Worm (Caenorhabditis elegans) whole organism, L4 larva: ENCODE results near the gene C15H11.1.
A peak's percentile ranks its signal among the peaks of the same experiment; 100 is the strongest.

Experiments
- F10B5.3 ChIP-seq: sonication (generic microtip); optimal IDR thresholded peaks from 2 replicates; lab custom pipeline; 2016; ENCODE audit warnings: mild to moderate bottlenecking, missing genetic modification characterization, missing compliant biosample characterization
- F37D6.2 ChIP-seq: sonication (generic microtip); optimal IDR thresholded peaks from 2 replicates; lab custom pipeline; 2016; ENCODE audit warnings: mild to moderate bottlenecking, missing genetic modification characterization, missing compliant biosample characterization
- R02D3.7 ChIP-seq: fragments of 150-350 bp; sonication (generic microtip); optimal IDR thresholded peaks from 3 replicates; lab custom pipeline; 2014; ENCODE audit warnings: missing biosample characterization, missing genetic modification characterization
- T20F7.1 ChIP-seq: fragments of 200-800 bp; sonication (Bioruptor generic); optimal IDR thresholded peaks from 2 replicates; lab custom pipeline; 2018; ENCODE audit warnings: mild to moderate bottlenecking, missing genetic modification characterization, missing compliant biosample characterization
- T26A8.4 ChIP-seq: fragments of 200-800 bp; sonication (Bioruptor generic); IDR thresholded peaks from 2 replicates; pipeline ENCODE4 v1.3.6; 2022; ENCODE audit warnings: missing genetic modification characterization, missing compliant biosample characterization
- Y48G9A.11 ChIP-seq: fragments of 200-800 bp; sonication (Bioruptor generic); IDR thresholded peaks from 2 replicates; pipeline ENCODE4 v1.3.6; 2022; ENCODE audit warnings: missing genetic modification reagents, missing genetic modification characterization, missing compliant biosample characterization
- ZK546.5 ChIP-seq, 2 experiments: sonication (generic microtip); optimal IDR thresholded peaks; 2 replicates each; lab custom pipeline; 2017; ENCODE audit warnings: missing biosample characterization in 2 of 2, missing genetic modification characterization in 2 of 2
- aha-1 ChIP-seq: fragments of 150-350 bp; peaks from one replicate; lab custom pipeline; 2014; ENCODE audit warnings: missing biosample characterization, missing genetic modification characterization
- ama-1 ChIP-seq: fragments of 150-350 bp; optimal IDR thresholded peaks from 2 replicates; lab custom pipeline; 2014; ENCODE audit warnings: inconsistent platforms, mixed read lengths
- ceh-20 ChIP-seq: fragments of 200-800 bp; sonication (Bioruptor generic); IDR thresholded peaks from 2 replicates; pipeline ENCODE4 v1.3.6; 2022; ENCODE audit warnings: missing genetic modification reagents, missing genetic modification characterization, missing compliant biosample characterization
- ceh-32 ChIP-seq: sonication (generic microtip); optimal IDR thresholded peaks from 2 replicates; lab custom pipeline; 2016; ENCODE audit warnings: mild to moderate bottlenecking, missing genetic modification characterization, missing compliant biosample characterization; ENCODE audit not compliant: poor library complexity
- ceh-62 ChIP-seq: sonication (generic microtip); optimal IDR thresholded peaks from 2 replicates; lab custom pipeline; 2017; ENCODE audit warnings: missing biosample characterization, missing genetic modification characterization
- ceh-82 ChIP-seq: sonication (generic microtip); optimal IDR thresholded peaks from 2 replicates; lab custom pipeline; 2017; ENCODE audit warnings: missing biosample characterization, missing genetic modification characterization
- ces-1 ChIP-seq: fragments of 150-350 bp; sonication (generic microtip); optimal IDR thresholded peaks from 4 replicates; lab custom pipeline; 2014; ENCODE audit warnings: missing biosample characterization, missing genetic modification reagents, missing genetic modification characterization
- daf-12 ChIP-seq: fragments of 150-350 bp; optimal IDR thresholded peaks from 2 replicates; lab custom pipeline; 2014; ENCODE audit warnings: missing biosample characterization, missing genetic modification reagents, missing genetic modification characterization
- daf-16 ChIP-seq, 3 experiments: sonication (generic microtip); optimal IDR thresholded peaks; 2 replicates each; lab custom pipeline; 2016 to 2017; ENCODE audit warnings: missing genetic modification characterization in 3 of 3, missing genetic modification reagents in 3 of 3, mild to moderate bottlenecking in 2 of 3, missing compliant biosample characterization in 2 of 3, missing biosample characterization in 1 of 3, moderate library complexity in 1 of 3
- dmd-6 ChIP-seq: fragments of 200-800 bp; sonication (Bioruptor generic); IDR thresholded peaks from 2 replicates; pipeline ENCODE4 v1.3.6; 2022; ENCODE audit warnings: missing genetic modification reagents, missing genetic modification characterization, missing compliant biosample characterization
- dmd-9 ChIP-seq: fragments of 200-800 bp; sonication (Bioruptor generic); IDR thresholded peaks from 2 replicates; pipeline ENCODE4 v1.3.6; 2022; ENCODE audit warnings: missing genetic modification reagents, missing genetic modification characterization, missing compliant biosample characterization
- duxl-1 ChIP-seq: sonication (generic microtip); optimal IDR thresholded peaks from 2 replicates; lab custom pipeline; 2016; ENCODE audit warnings: mild to moderate bottlenecking, missing genetic modification characterization, moderate library complexity, missing compliant biosample characterization; ENCODE audit not compliant: poor library complexity
- fkh-10 ChIP-seq: fragments of 150-350 bp; optimal IDR thresholded peaks from 2 replicates; lab custom pipeline; 2014; ENCODE audit warnings: missing biosample characterization, missing genetic modification reagents, missing genetic modification characterization
- hlh-11 ChIP-seq: fragments of 200-800 bp; sonication (Bioruptor generic); optimal IDR thresholded peaks from 2 replicates; lab custom pipeline; 2018; ENCODE audit warnings: mild to moderate bottlenecking, missing genetic modification characterization, missing compliant biosample characterization
- lin-15B ChIP-seq: fragments of 150-350 bp; sonication (generic microtip); optimal IDR thresholded peaks from 3 replicates; lab custom pipeline; 2014; ENCODE audit warnings: missing biosample characterization, missing genetic modification characterization
- lin-29 ChIP-seq: fragments of 200-800 bp; sonication (Bioruptor generic); IDR thresholded peaks from 2 replicates; pipeline ENCODE4 v1.3.6; 2022; ENCODE audit warnings: missing genetic modification reagents, missing genetic modification characterization, missing compliant biosample characterization
- lin-38 ChIP-seq: fragments of 200-800 bp; sonication (Bioruptor generic); IDR thresholded peaks from 2 replicates; pipeline ENCODE4 v1.3.6; 2022; ENCODE audit warnings: missing genetic modification reagents, missing genetic modification characterization, missing compliant biosample characterization
- lin-39 ChIP-seq: fragments of 150-350 bp; optimal IDR thresholded peaks from 2 replicates; lab custom pipeline; 2014; ENCODE audit warnings: missing biosample characterization, missing genetic modification reagents, missing genetic modification characterization
- lsy-2 ChIP-seq, 2 experiments: fragments of 150-350 bp in 1 of 2; sonication (generic microtip) in 1 of 2; optimal IDR thresholded peaks; 2 replicates each; lab custom pipeline; 2014 to 2017; ENCODE audit warnings: missing biosample characterization in 2 of 2, missing genetic modification characterization in 2 of 2
- mdt-29 ChIP-seq: fragments of 200-800 bp; sonication (Bioruptor generic); IDR thresholded peaks from 2 replicates; pipeline ENCODE4 v1.3.6; 2022; ENCODE audit warnings: missing genetic modification reagents, missing genetic modification characterization, missing compliant biosample characterization
- mxl-3 ChIP-seq: fragments of 200-800 bp; sonication (Bioruptor generic); optimal IDR thresholded peaks from 2 replicates; lab custom pipeline; 2018; ENCODE audit warnings: mild to moderate bottlenecking, missing genetic modification characterization, missing compliant biosample characterization
- nhr-11 ChIP-seq: fragments of 150-350 bp; optimal IDR thresholded peaks from 2 replicates; lab custom pipeline; 2014; ENCODE audit warnings: missing biosample characterization, missing genetic modification characterization
- nhr-25 ChIP-seq: sonication (generic microtip); optimal IDR thresholded peaks from 2 replicates; lab custom pipeline; 2017; ENCODE audit warnings: missing genetic modification characterization, mild to moderate bottlenecking, missing compliant biosample characterization, antibody characterized with exemption, moderate library complexity, borderline replicate concordance; ENCODE audit not compliant: insufficient read depth
- nhr-28 ChIP-seq: fragments of 150-350 bp; optimal IDR thresholded peaks from 2 replicates; lab custom pipeline; 2014; ENCODE audit warnings: missing biosample characterization, missing genetic modification characterization
- nhr-41 ChIP-seq: fragments of 200-800 bp; sonication (Bioruptor generic); IDR thresholded peaks from 2 replicates; pipeline ENCODE4 v1.3.6; 2022; ENCODE audit warnings: missing genetic modification reagents, missing genetic modification characterization, missing compliant biosample characterization
- nhr-42 ChIP-seq: fragments of 200-800 bp; sonication (Bioruptor generic); IDR thresholded peaks from 2 replicates; pipeline ENCODE4 v1.3.6; 2022; ENCODE audit warnings: missing genetic modification characterization, missing compliant biosample characterization
- nhr-48 ChIP-seq: sonication (generic microtip); optimal IDR thresholded peaks from 2 replicates; lab custom pipeline; 2016; ENCODE audit warnings: mild to moderate bottlenecking, missing genetic modification characterization, missing compliant biosample characterization
- nhr-76 ChIP-seq: fragments of 150-350 bp; optimal IDR thresholded peaks from 2 replicates; lab custom pipeline; 2014; ENCODE audit warnings: missing biosample characterization, missing genetic modification characterization
- php-3 ChIP-seq: fragments of 200-800 bp; sonication (Bioruptor generic); IDR thresholded peaks from 2 replicates; pipeline ENCODE4 v1.3.6; 2022; ENCODE audit warnings: missing genetic modification reagents, missing genetic modification characterization, missing compliant biosample characterization
- rbr-2 ChIP-seq: sonication (generic microtip); optimal IDR thresholded peaks from 2 replicates; lab custom pipeline; 2016; ENCODE audit warnings: missing genotype, missing genetic modification characterization, missing compliant biosample characterization
- saeg-2 ChIP-seq: fragments of 200-800 bp; sonication (Bioruptor generic); IDR thresholded peaks from 2 replicates; pipeline ENCODE4 v1.3.6; 2022; ENCODE audit warnings: missing genetic modification reagents, missing genetic modification characterization, missing compliant biosample characterization
- set-16 ChIP-seq: fragments of 200-800 bp; sonication (Bioruptor generic); IDR thresholded peaks from 2 replicates; pipeline ENCODE4 v1.3.6; 2022; ENCODE audit warnings: missing genetic modification reagents, missing genetic modification characterization, missing compliant biosample characterization
- skn-1 ChIP-seq: fragments of 150-350 bp; optimal IDR thresholded peaks from 2 replicates; lab custom pipeline; 2014; ENCODE audit warnings: missing biosample characterization, missing genetic modification characterization
- snpc-1.2 ChIP-seq: fragments of 200-800 bp; sonication (Bioruptor generic); IDR thresholded peaks from 2 replicates; pipeline ENCODE4 v1.3.6; 2022; ENCODE audit warnings: missing genetic modification reagents, missing genetic modification characterization, missing compliant biosample characterization
- unc-62 ChIP-seq, 3 experiments: fragments of 150-350 bp in 1 of 3; sonication (generic microtip); optimal IDR thresholded peaks in 2 of 3; peaks in 1 of 3; 1 replicate in 1 of 3; 2 replicates in 2 of 3; lab custom pipeline; 2014 to 2017; ENCODE audit warnings: missing biosample characterization in 3 of 3, missing genetic modification characterization in 3 of 3, missing genetic modification reagents in 3 of 3, missing genotype in 1 of 3
- zip-2 ChIP-seq: fragments of 150-350 bp; optimal IDR thresholded peaks from 2 replicates; lab custom pipeline; 2014; ENCODE audit warnings: missing biosample characterization, missing genetic modification characterization
- ztf-11 ChIP-seq: fragments of 150-350 bp; optimal IDR thresholded peaks from 2 replicates; lab custom pipeline; 2014; ENCODE audit warnings: missing biosample characterization, missing genetic modification characterization

The C15H11.1 gene

ce11 chrV:14350949-14351348, 42.7 kb upstream of the C15H11.1 start (continued):
- TF ChIP-seq saeg-2 (GFP tag; lab: Robert Waterston, UW) (no peak), dmd-6 (peak; percentile 88), skn-1 (tag; lab: Kevin White, UChicago) (no peak), lsy-2 (tag; optimal IDR thresholded peaks at IDR 0.05; lab: Kevin White, UChicago) (peak; percentile 67 to 81), aha-1 (peak; percentile 99), T20F7.1 (GFP tag; lab: Kevin White, UChicago) (peak; percentile 75), ama-1 (lab: Kevin White, UChicago) (peak; percentile 18), F10B5.3 (tag; lab: Kevin White, UChicago) (no peak), ZK546.5 (tag; optimal IDR thresholded peaks at IDR 0.05; lab: Kevin White, UChicago) (no peak), nhr-48 (tag; lab: Kevin White, UChicago) (peak; percentile 46), ceh-20 (GFP tag; lab: Robert Waterston, UW) (peak; percentile 76; the same call in 1 of the 2 replicates), ces-1 (GFP tag; lab: Kevin White, UChicago) (peak; percentile 1), lin-29 (GFP tag; lab: Robert Waterston, UW) (0 out of 2 replicates have a peak, but pooled peaks have one; percentile 24), mdt-29 (GFP tag; lab: Robert Waterston, UW) (peak; percentile 59; the same call in 1 of the 2 replicates)

ce11 chrV:14351629-14352028, 42.0 kb upstream of the C15H11.1 start, which contains the start of gene vha-13:
vha-13 (plus strand) TSS chrV:14351709.
- TF ChIP-seq snpc-1.2 (GFP tag; lab: Robert Waterston, UW) (no peak), nhr-28 (tag; lab: Kevin White, UChicago) (no peak), lin-15B (tag; lab: Kevin White, UChicago) (no peak), unc-62 (GFP tag; optimal IDR thresholded peaks at IDR 0.05 in 1 of 2; lab: Kevin White, UChicago) (peak in 1 of 2 experiments; percentile 72), unc-62 (tag; optimal IDR thresholded peaks at IDR 0.05; lab: Kevin White, UChicago) (no peak), nhr-41 (GFP tag; lab: Robert Waterston, UW) (no peak)

- TF ChIP-seq set-16 (GFP tag; lab: Robert Waterston, UW) (peak; percentile 56), mxl-3 (GFP tag; lab: Kevin White, UChicago) (peak; percentile 5), nhr-25 (no peak), aha-1 (peak; percentile 81), lin-39 (tag; lab: Kevin White, UChicago) (no peak)
Measured at ce11 chrV:14352032-14352431, 41.6 kb upstream of the C15H11.1 start.

- TF ChIP-seq rbr-2 (tag; lab: Kevin White, UChicago), result no peak
- TF ChIP-seq R02D3.7, result no peak
- TF ChIP-seq lin-15B (tag; lab: Kevin White, UChicago), result no peak
- TF ChIP-seq nhr-42 (GFP tag; lab: Robert Waterston, UW), result 0 out of 2 replicates have a peak, but pooled peaks have one; percentile 27
- no peak for TF ChIP-seq daf-12
- TF ChIP-seq mxl-3 (GFP tag; lab: Kevin White, UChicago), result peak; percentile 9
- peak in 1 of 2 experiments; percentile 28 for TF ChIP-seq daf-16 (GFP tag; optimal IDR thresholded peaks at IDR 0.05; lab: Kevin White, UChicago)
- TF ChIP-seq daf-16 (tag; optimal IDR thresholded peaks at IDR 0.05; lab: Kevin White, UChicago), result peak; percentile 61
- TF ChIP-seq F37D6.2 (tag; lab: Kevin White, UChicago), result no peak
- TF ChIP-seq F10B5.3 (tag; lab: Kevin White, UChicago), result no peak
- no peak for TF ChIP-seq ceh-20 (GFP tag; lab: Robert Waterston, UW)
- no peak for TF ChIP-seq nhr-76 (tag; lab: Kevin White, UChicago)
- peak; percentile 37 for TF ChIP-seq duxl-1
- peak; percentile 55 for TF ChIP-seq hlh-11 (tag; lab: Kevin White, UChicago)
- TF ChIP-seq lin-38 (GFP tag; lab: Robert Waterston, UW), result peak; percentile 66
- TF ChIP-seq php-3 (GFP tag; lab: Robert Waterston, UW), result no peak; the same call in 1 of the 2 replicates
- no peak for TF ChIP-seq nhr-11 (tag; lab: Kevin White, UChicago)
- no peak for TF ChIP-seq Y48G9A.11 (GFP tag; lab: Robert Waterston, UW)
- TF ChIP-seq ceh-82 (tag; lab: Kevin White, UChicago), result no peak
- TF ChIP-seq fkh-10, result no peak
- peak; percentile 94 for TF ChIP-seq aha-1
- no peak for TF ChIP-seq ztf-11 (tag; lab: Kevin White, UChicago)
- no peak for TF ChIP-seq dmd-9 (GFP tag; lab: Robert Waterston, UW)
- TF ChIP-seq zip-2 (tag; lab: Kevin White, UChicago), result no peak
- no peak for TF ChIP-seq ceh-62 (tag; lab: Kevin White, UChicago)
- TF ChIP-seq T26A8.4, result peak; percentile 86
- no peak for TF ChIP-seq ceh-32 (tag; lab: Kevin White, UChicago)
Measured at ce11 chrV:14354258-14354877, 39.2 kb upstream of the C15H11.1 start, which contains the start of gene Y49A3A.3. Y49A3A.3 (plus strand) TSS chrV:14354410.
